Worm (Caenorhabditis elegans) whole organism, L4 larva: ENCODE measurements around the gene pst-2.

Experiments
- F37D6.2 ChIP-seq: sonication (generic microtip); optimal IDR thresholded peaks from 2 replicates; lab custom pipeline; 2016; ENCODE audit warnings: mild to moderate bottlenecking, missing genetic modification characterization, missing compliant biosample characterization
- T20F7.1 ChIP-seq: fragments of 200-800 bp; sonication (Bioruptor generic); optimal IDR thresholded peaks from 2 replicates; lab custom pipeline; 2018; ENCODE audit warnings: mild to moderate bottlenecking, missing genetic modification characterization, missing compliant biosample characterization
- Y105C5A.15 ChIP-seq: fragments of 200-800 bp; sonication (Bioruptor generic); IDR thresholded peaks from 2 replicates; pipeline ENCODE4 v1.3.6; 2022; ENCODE audit warnings: missing genetic modification characterization, missing compliant biosample characterization
- Y75B8A.6 ChIP-seq: fragments of 200-800 bp; sonication (Bioruptor generic); IDR thresholded peaks from 2 replicates; pipeline ENCODE4 v1.3.6; 2022; ENCODE audit warnings: missing genetic modification reagents, missing genetic modification characterization, missing compliant biosample characterization
- ZK337.2 ChIP-seq: fragments of 200-800 bp; sonication (Bioruptor generic); IDR thresholded peaks from 2 replicates; pipeline ENCODE4 v1.3.6; 2022; ENCODE audit warnings: missing genetic modification reagents, missing genetic modification characterization, missing compliant biosample characterization
- aha-1 ChIP-seq: fragments of 150-350 bp; peaks from one replicate; lab custom pipeline; 2014; ENCODE audit warnings: missing biosample characterization, missing genetic modification characterization
- aly-2 ChIP-seq: sonication (generic microtip); optimal IDR thresholded peaks from 2 replicates; lab custom pipeline; 2018; ENCODE audit warnings: missing biosample characterization, missing genetic modification characterization
- arid-1 ChIP-seq: fragments of 200-800 bp; sonication (Bioruptor generic); conservative IDR thresholded peaks from 2 replicates; pipeline ENCODE4 v1.3.6; 2022; ENCODE audit warnings: missing genetic modification reagents, missing genetic modification characterization, missing compliant biosample characterization
- attf-4 ChIP-seq: sonication (generic microtip); optimal IDR thresholded peaks from 3 replicates; lab custom pipeline; 2017; ENCODE audit warnings: missing biosample characterization, missing genetic modification characterization
- ceh-20 ChIP-seq: fragments of 200-800 bp; sonication (Bioruptor generic); IDR thresholded peaks from 2 replicates; pipeline ENCODE4 v1.3.6; 2022; ENCODE audit warnings: missing genetic modification reagents, missing genetic modification characterization, missing compliant biosample characterization
- ceh-32 ChIP-seq: sonication (generic microtip); optimal IDR thresholded peaks from 2 replicates; lab custom pipeline; 2016; ENCODE audit warnings: mild to moderate bottlenecking, missing genetic modification characterization, missing compliant biosample characterization; ENCODE audit not compliant: poor library complexity
- cey-2 ChIP-seq: sonication (generic microtip); optimal IDR thresholded peaks from 3 replicates; lab custom pipeline; 2017; ENCODE audit warnings: missing genetic modification characterization, mild to moderate bottlenecking, missing compliant biosample characterization, antibody characterized with exemption, borderline replicate concordance; ENCODE audit not compliant: insufficient read depth
- ctbp-1 ChIP-seq: fragments of 200-800 bp; sonication (Bioruptor generic); IDR thresholded peaks from 2 replicates; pipeline ENCODE4 v1.3.6; 2022; ENCODE audit warnings: missing genetic modification reagents, missing genetic modification characterization, missing compliant biosample characterization
- daf-19 ChIP-seq: fragments of 200-800 bp; sonication (Bioruptor generic); conservative IDR thresholded peaks from 2 replicates; pipeline ENCODE4 v1.3.6; 2022; ENCODE audit warnings: missing genetic modification characterization, missing compliant biosample characterization
- daf-8 ChIP-seq: fragments of 200-800 bp; sonication (Bioruptor generic); IDR thresholded peaks from 2 replicates; pipeline ENCODE4 v1.3.6; 2022; ENCODE audit warnings: missing genetic modification characterization, missing compliant biosample characterization
- dmd-6 ChIP-seq: fragments of 200-800 bp; sonication (Bioruptor generic); IDR thresholded peaks from 2 replicates; pipeline ENCODE4 v1.3.6; 2022; ENCODE audit warnings: missing genetic modification reagents, missing genetic modification characterization, missing compliant biosample characterization
- dpl-1 ChIP-seq: fragments of 150-350 bp; optimal IDR thresholded peaks from 2 replicates; lab custom pipeline; 2014; ENCODE audit warnings: missing biosample characterization, missing genetic modification reagents, missing genetic modification characterization
- egl-27 ChIP-seq: sonication (generic microtip); optimal IDR thresholded peaks from 3 replicates; lab custom pipeline; 2017; ENCODE audit warnings: missing biosample characterization, missing genetic modification reagents, missing genetic modification characterization
- hif-1 ChIP-seq, 2 experiments: sonication (generic microtip); optimal IDR thresholded peaks; 2 replicates each; lab custom pipeline; 2016 to 2017; ENCODE audit warnings: missing compliant biosample characterization in 2 of 2, missing genetic modification characterization in 2 of 2, missing genetic modification reagents in 2 of 2, missing genotype in 2 of 2, mild to moderate bottlenecking in 1 of 2
- hlh-11 ChIP-seq: fragments of 200-800 bp; sonication (Bioruptor generic); optimal IDR thresholded peaks from 2 replicates; lab custom pipeline; 2018; ENCODE audit warnings: mild to moderate bottlenecking, missing genetic modification characterization, missing compliant biosample characterization
- hlh-30 ChIP-seq: sonication (generic microtip); optimal IDR thresholded peaks from 2 replicates; lab custom pipeline; 2017; ENCODE audit warnings: antibody characterized with exemption, mild to moderate bottlenecking, missing genetic modification characterization, missing compliant biosample characterization; ENCODE audit not compliant: insufficient read depth
- lin-13 ChIP-seq: fragments of 150-350 bp; optimal IDR thresholded peaks from 2 replicates; lab custom pipeline; 2014; ENCODE audit warnings: missing biosample characterization, missing genetic modification reagents, missing genetic modification characterization
- lin-15B ChIP-seq: fragments of 150-350 bp; sonication (generic microtip); optimal IDR thresholded peaks from 3 replicates; lab custom pipeline; 2014; ENCODE audit warnings: missing biosample characterization, missing genetic modification characterization
- lsy-2 ChIP-seq, 2 experiments: fragments of 150-350 bp in 1 of 2; sonication (generic microtip) in 1 of 2; optimal IDR thresholded peaks; 2 replicates each; lab custom pipeline; 2014 to 2017; ENCODE audit warnings: missing biosample characterization in 2 of 2, missing genetic modification characterization in 2 of 2
- mdl-1 ChIP-seq, 2 experiments: fragments of 150-350 bp in 1 of 2; sonication (generic microtip) in 1 of 2; optimal IDR thresholded peaks; 2 replicates each; lab custom pipeline; 2014 to 2017; ENCODE audit warnings: missing biosample characterization in 2 of 2, missing genetic modification characterization in 2 of 2
- mep-1 ChIP-seq: fragments of 150-350 bp; sonication (generic microtip); optimal IDR thresholded peaks from 3 replicates; lab custom pipeline; 2014; ENCODE audit warnings: missing biosample characterization, missing genetic modification characterization
- mes-2 ChIP-seq: sonication (generic microtip); optimal IDR thresholded peaks from 2 replicates; lab custom pipeline; 2016; ENCODE audit warnings: missing genotype, mild to moderate bottlenecking, missing genetic modification characterization, missing compliant biosample characterization; ENCODE audit not compliant: poor library complexity, severe bottlenecking
- mxl-2 ChIP-seq: fragments of 200-800 bp; sonication (Bioruptor generic); conservative IDR thresholded peaks from 2 replicates; pipeline ENCODE4 v1.3.6; 2022; ENCODE audit warnings: missing genetic modification reagents, missing genetic modification characterization, missing compliant biosample characterization
- mxl-3 ChIP-seq: fragments of 200-800 bp; sonication (Bioruptor generic); optimal IDR thresholded peaks from 2 replicates; lab custom pipeline; 2018; ENCODE audit warnings: mild to moderate bottlenecking, missing genetic modification characterization, missing compliant biosample characterization
- nhr-102 ChIP-seq: sonication (generic microtip); optimal IDR thresholded peaks from 2 replicates; lab custom pipeline; 2016; ENCODE audit warnings: mild to moderate bottlenecking, missing genetic modification characterization, moderate library complexity, missing compliant biosample characterization
- nhr-11 ChIP-seq: fragments of 150-350 bp; optimal IDR thresholded peaks from 2 replicates; lab custom pipeline; 2014; ENCODE audit warnings: missing biosample characterization, missing genetic modification characterization
- nhr-111 ChIP-seq: fragments of 200-800 bp; sonication (Bioruptor generic); optimal IDR thresholded peaks from 2 replicates; lab custom pipeline; 2018; ENCODE audit warnings: mild to moderate bottlenecking, missing genetic modification characterization, missing compliant biosample characterization
- nhr-237 ChIP-seq: sonication (generic microtip); optimal IDR thresholded peaks from 2 replicates; lab custom pipeline; 2017; ENCODE audit warnings: missing biosample characterization, missing genetic modification characterization
- nhr-42 ChIP-seq: fragments of 200-800 bp; sonication (Bioruptor generic); IDR thresholded peaks from 2 replicates; pipeline ENCODE4 v1.3.6; 2022; ENCODE audit warnings: missing genetic modification characterization, missing compliant biosample characterization
- nhr-48 ChIP-seq: sonication (generic microtip); optimal IDR thresholded peaks from 2 replicates; lab custom pipeline; 2016; ENCODE audit warnings: mild to moderate bottlenecking, missing genetic modification characterization, missing compliant biosample characterization
- php-3 ChIP-seq: fragments of 200-800 bp; sonication (Bioruptor generic); IDR thresholded peaks from 2 replicates; pipeline ENCODE4 v1.3.6; 2022; ENCODE audit warnings: missing genetic modification reagents, missing genetic modification characterization, missing compliant biosample characterization
- pqm-1 ChIP-seq: sonication (generic microtip); optimal IDR thresholded peaks from 2 replicates; lab custom pipeline; 2017; ENCODE audit warnings: missing biosample characterization, missing genetic modification characterization
- sdz-12 ChIP-seq: fragments of 200-800 bp; sonication (Bioruptor generic); optimal IDR thresholded peaks from 2 replicates; lab custom pipeline; 2018; ENCODE audit warnings: mild to moderate bottlenecking, missing genetic modification characterization, missing compliant biosample characterization
- skn-1 ChIP-seq: fragments of 150-350 bp; optimal IDR thresholded peaks from 2 replicates; lab custom pipeline; 2014; ENCODE audit warnings: missing biosample characterization, missing genetic modification characterization
- snpc-1.2 ChIP-seq: fragments of 200-800 bp; sonication (Bioruptor generic); IDR thresholded peaks from 2 replicates; pipeline ENCODE4 v1.3.6; 2022; ENCODE audit warnings: missing genetic modification reagents, missing genetic modification characterization, missing compliant biosample characterization
- snpc-4 ChIP-seq: fragments of 150-350 bp; optimal IDR thresholded peaks from 2 replicates; lab custom pipeline; 2014; ENCODE audit warnings: missing biosample characterization, missing genetic modification characterization
- spr-1 ChIP-seq: sonication (generic microtip); optimal IDR thresholded peaks from 2 replicates; lab custom pipeline; 2016; ENCODE audit warnings: mild to moderate bottlenecking, missing genetic modification characterization, missing compliant biosample characterization
- tag-97 ChIP-seq: fragments of 200-800 bp; sonication (Bioruptor generic); IDR thresholded peaks from 2 replicates; pipeline ENCODE4 v1.3.6; 2022; ENCODE audit warnings: missing genetic modification characterization, missing compliant biosample characterization
- unc-130 ChIP-seq: sonication (generic microtip); optimal IDR thresholded peaks from 2 replicates; lab custom pipeline; 2016; ENCODE audit warnings: missing genetic modification reagents, missing genetic modification characterization, missing compliant biosample characterization
- vab-7 ChIP-seq: fragments of 200-800 bp; sonication (Bioruptor generic); IDR thresholded peaks from 2 replicates; pipeline ENCODE4 v1.3.6; 2022; ENCODE audit warnings: missing genetic modification reagents, missing genetic modification characterization, missing compliant biosample characterization
- zag-1 ChIP-seq: fragments of 150-350 bp; optimal IDR thresholded peaks from 2 replicates; lab custom pipeline; 2014; ENCODE audit warnings: missing biosample characterization, missing genetic modification characterization
- zfp-2 ChIP-seq: sonication (generic microtip); optimal IDR thresholded peaks from 2 replicates; lab custom pipeline; 2016; ENCODE audit warnings: mild to moderate bottlenecking, missing genetic modification characterization, missing compliant biosample characterization
- zfp-3 ChIP-seq: fragments of 200-800 bp; sonication (Bioruptor generic); conservative IDR thresholded peaks from 2 replicates; pipeline ENCODE4 v1.3.6; 2022; ENCODE audit warnings: missing genetic modification reagents, missing genetic modification characterization, missing compliant biosample characterization
- zip-11 ChIP-seq: fragments of 200-800 bp; sonication (Bioruptor generic); IDR thresholded peaks from 2 replicates; pipeline ENCODE4 v1.3.6; 2022; ENCODE audit warnings: missing genetic modification characterization, missing compliant biosample characterization
- ztf-7 ChIP-seq: fragments of 150-350 bp; optimal IDR thresholded peaks from 2 replicates; lab custom pipeline; 2014; ENCODE audit warnings: missing biosample characterization, missing genetic modification characterization

pst-2 gene

DNA sequence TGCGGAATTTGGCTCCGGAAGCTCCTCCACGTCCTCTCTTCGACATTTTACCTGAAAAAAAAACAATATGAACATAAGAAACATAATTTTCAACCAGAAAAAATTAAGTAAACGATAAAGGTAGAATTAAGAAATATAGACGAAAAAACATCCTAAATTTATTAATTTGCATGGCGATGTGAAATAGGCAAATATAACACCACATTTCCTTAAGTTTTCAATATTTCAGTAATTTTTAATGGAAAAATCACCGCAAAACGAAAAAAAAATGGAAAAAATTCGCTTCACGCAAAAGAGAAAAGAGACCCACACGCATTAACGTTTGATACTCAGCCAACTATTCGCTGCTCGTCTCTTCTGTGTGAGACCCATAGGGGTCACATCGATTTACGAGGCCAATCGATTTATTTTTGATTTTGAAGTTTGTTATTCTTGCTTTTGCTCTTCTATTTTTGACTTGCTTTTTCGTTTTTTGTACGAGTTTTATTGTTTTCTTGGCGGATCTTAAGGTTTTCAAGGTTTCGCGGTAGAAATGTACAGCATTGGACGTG lies 25.9 kb downstream of the pst-2 start, which contains the start of gene rpl-23 (continued):
- TF ChIP-seq daf-8 (GFP tag; lab: Robert Waterston, UW) (no peak), T20F7.1 (GFP tag; lab: Kevin White, UChicago) (peak; percentile 85), lin-13 (peak; percentile 90), nhr-42 (GFP tag; lab: Robert Waterston, UW) (no peak), lin-15B (tag; lab: Kevin White, UChicago) (no peak), vab-7 (GFP tag; lab: Robert Waterston, UW) (peak; percentile 61), Y105C5A.15 (GFP tag; lab: Robert Waterston, UW) (no peak), F37D6.2 (tag; lab: Kevin White, UChicago) (peak; percentile 59), spr-1 (tag; lab: Kevin White, UChicago) (peak; percentile 15), pqm-1 (tag; lab: Kevin White, UChicago) (peak; percentile 7), ceh-20 (GFP tag; lab: Robert Waterston, UW) (peak; percentile 52; the same call in 1 of the 2 replicates), aha-1 (peak; percentile 97), daf-19 (GFP tag; lab: Robert Waterston, UW) (no peak), nhr-11 (tag; lab: Kevin White, UChicago) (peak; percentile 96), nhr-237 (tag; lab: Kevin White, UChicago) (no peak), zag-1 (no peak), mep-1 (tag; lab: Kevin White, UChicago) (peak; percentile 96), zip-11 (GFP tag; lab: Robert Waterston, UW) (no peak), dmd-6 (GFP tag; lab: Robert Waterston, UW) (peak; percentile 62), ceh-32 (tag; lab: Kevin White, UChicago) (no peak), arid-1 (peak; percentile 74; the same call in 1 of the 2 replicates), Y75B8A.6 (GFP tag; lab: Robert Waterston, UW) (no peak), zfp-3 (GFP tag; lab: Robert Waterston, UW) (no peak), hlh-30 (peak; percentile 92), mdl-1 (tag; optimal IDR thresholded peaks at IDR 0.05; lab: Kevin White, UChicago) (peak in 1 of 2 experiments; percentile 71), ztf-7 (tag; lab: Kevin White, UChicago) (peak; percentile 73), hif-1 (tag; optimal IDR thresholded peaks at IDR 0.05; lab: Kevin White, UChicago) (peak in 1 of 2 experiments; percentile 77), ctbp-1 (GFP tag; lab: Robert Waterston, UW) (peak; percentile 49; the same call in 1 of the 2 replicates), unc-130 (GFP tag; lab: Kevin White, UChicago) (peak; percentile 56), snpc-4 (tag; lab: Kevin White, UChicago) (no peak), mes-2 (tag; lab: Kevin White, UChicago) (peak; percentile 92), tag-97 (GFP tag; lab: Robert Waterston, UW) (no peak), nhr-102 (tag; lab: Kevin White, UChicago) (peak; percentile 52), snpc-1.2 (GFP tag; lab: Robert Waterston, UW) (no peak), nhr-48 (tag; lab: Kevin White, UChicago) (peak; percentile 13), lsy-2 (tag; optimal IDR thresholded peaks at IDR 0.05; lab: Kevin White, UChicago) (peak; percentile 83 to 96), mxl-2 (GFP tag; lab: Robert Waterston, UW) (no peak), aly-2 (tag; lab: Kevin White, UChicago) (no peak), skn-1 (tag; lab: Kevin White, UChicago) (no peak), mxl-3 (GFP tag; lab: Kevin White, UChicago) (no peak), php-3 (GFP tag; lab: Robert Waterston, UW) (no peak), nhr-111 (GFP tag; lab: Kevin White, UChicago) (no peak), dpl-1 (peak; percentile 88), zfp-2 (tag; lab: Kevin White, UChicago) (peak; percentile 70), attf-4 (tag; lab: Kevin White, UChicago) (no peak), hlh-11 (tag; lab: Kevin White, UChicago) (peak; percentile 77), cey-2 (tag; lab: Kevin White, UChicago) (no peak), egl-27 (tag; lab: Kevin White, UChicago) (no peak), ZK337.2 (GFP tag; lab: Robert Waterston, UW) (0 out of 2 replicates have a peak, but pooled peaks have one; percentile 23), sdz-12 (GFP tag; lab: Kevin White, UChicago) (no peak)
